Worm (Caenorhabditis elegans) whole organism, mixed stage, embryonic: ENCODE results near the gene srab-3.

Source experiments
- elt-1 ChIP-seq: sonication (generic microtip); optimal IDR thresholded peaks from 2 replicates; lab custom pipeline; 2017; ENCODE audit warnings: missing genetic modification characterization, mild to moderate bottlenecking, missing compliant biosample characterization, antibody characterized with exemption, moderate library complexity, borderline replicate concordance; ENCODE audit not compliant: insufficient read depth
- lin-13 ChIP-seq: fragments of 150-350 bp; optimal IDR thresholded peaks from 2 replicates; lab custom pipeline; 2014; ENCODE audit warnings: missing biosample characterization, missing genetic modification characterization
- lsy-2 ChIP-seq: fragments of 150-350 bp; optimal IDR thresholded peaks from 2 replicates; lab custom pipeline; 2014; ENCODE audit warnings: missing biosample characterization, missing genetic modification characterization
- mep-1 ChIP-seq: fragments of 150-350 bp; optimal IDR thresholded peaks from 2 replicates; lab custom pipeline; 2017; ENCODE audit warnings: missing biosample characterization, missing genetic modification reagents, missing genetic modification characterization, inconsistent platforms

- TF ChIP-seq lin-13 (tag; lab: Kevin White, UChicago) (no peak), elt-1 (no peak), mep-1 (no peak), lsy-2 (no peak)
Measured at ce11 chrV:5137919-5138318, 30.2 kb upstream of the srab-3 start, which contains the start of gene F14F9.3.
